Fruit fly (Drosophila melanogaster) whole organism, embryonic: Measurements from ENCODE around the gene CG13947.

Experiments
- Ada2b ChIP-seq: fragments of 200-800 bp; sonication (Bioruptor generic); IDR thresholded peaks from 2 replicates; pipeline ENCODE4 v1.3.6; 2022; ENCODE audit warnings: missing biosample characterization, missing genetic modification characterization
- CG10366 ChIP-seq: fragments of 200-800 bp; sonication (Bioruptor generic); IDR thresholded peaks from 2 replicates; pipeline ENCODE4 v1.3.6; 2022; ENCODE audit warnings: missing biosample characterization, missing genetic modification characterization
- CG10462 ChIP-seq: fragments of 200-800 bp; sonication (Bioruptor generic); optimal IDR thresholded peaks from 2 replicates; lab custom pipeline; 2016; ENCODE audit warnings: missing biosample characterization, missing genetic modification characterization
- CG11504 ChIP-seq: fragments of 200-800 bp; sonication (Bioruptor generic); optimal IDR thresholded peaks from 3 replicates; lab custom pipeline; 2019; ENCODE audit warnings: missing biosample characterization, mild to moderate bottlenecking, missing genetic modification characterization, moderate library complexity
- CG11723 ChIP-seq: fragments of 200-800 bp; sonication (Bioruptor generic); optimal IDR thresholded peaks from 2 replicates; lab custom pipeline; 2017; ENCODE audit warnings: missing biosample characterization, mild to moderate bottlenecking, missing genetic modification characterization
- CG13287 ChIP-seq: fragments of 200-800 bp; sonication (Bioruptor generic); IDR thresholded peaks from 2 replicates; pipeline ENCODE4 v1.3.6; 2022; ENCODE audit warnings: missing biosample characterization, missing genetic modification characterization; ENCODE audit not compliant: partially characterized antibody
- CG13624 ChIP-seq: fragments of 200-800 bp; sonication (Bioruptor generic); optimal IDR thresholded peaks from 2 replicates; lab custom pipeline; 2016; ENCODE audit warnings: missing biosample characterization, missing genetic modification characterization
- CG13894 ChIP-seq: fragments of 200-800 bp; sonication (Bioruptor generic); optimal IDR thresholded peaks from 3 replicates; lab custom pipeline; 2018; ENCODE audit warnings: missing biosample characterization, mild to moderate bottlenecking, missing genetic modification characterization, moderate library complexity
- CG15601 ChIP-seq: fragments of 200-800 bp; sonication (Bioruptor generic); optimal IDR thresholded peaks from 3 replicates; lab custom pipeline; 2019; ENCODE audit warnings: missing biosample characterization, mild to moderate bottlenecking, missing genetic modification characterization, moderate library complexity
- CG18599 ChIP-seq: fragments of 200-800 bp; sonication (Bioruptor generic); optimal IDR thresholded peaks from 3 replicates; lab custom pipeline; 2017; ENCODE audit warnings: missing biosample characterization, missing genetic modification characterization, mild to moderate bottlenecking, moderate library complexity, missing genetic modification reagents
- CG18619 ChIP-seq: fragments of 200-800 bp; sonication (Bioruptor generic); optimal IDR thresholded peaks from 3 replicates; lab custom pipeline; 2017; ENCODE audit warnings: missing biosample characterization, mild to moderate bottlenecking, missing genetic modification characterization
- CG2116 ChIP-seq: fragments of 200-800 bp; sonication (Bioruptor generic); optimal IDR thresholded peaks from 3 replicates; lab custom pipeline; 2018; ENCODE audit warnings: missing biosample characterization, mild to moderate bottlenecking, missing genetic modification characterization
- CG2678 ChIP-seq: fragments of 200-800 bp; sonication (Bioruptor generic); optimal IDR thresholded peaks from 3 replicates; lab custom pipeline; 2019; ENCODE audit warnings: missing biosample characterization, mild to moderate bottlenecking, missing genetic modification characterization, moderate library complexity
- CG2889 ChIP-seq: fragments of 200-800 bp; sonication (Bioruptor generic); IDR thresholded peaks from 3 replicates; pipeline ENCODE4 v1.3.6; 2022; ENCODE audit warnings: missing biosample characterization, missing genetic modification characterization
- CG31388 ChIP-seq: fragments of 200-800 bp; sonication (Bioruptor generic); optimal IDR thresholded peaks from 2 replicates; lab custom pipeline; 2016; ENCODE audit warnings: missing biosample characterization, missing genetic modification characterization
- CG32532 ChIP-seq: fragments of 200-800 bp; sonication (Bioruptor generic); IDR thresholded peaks from 2 replicates; pipeline ENCODE4 v1.3.6; 2022; ENCODE audit warnings: missing biosample characterization, missing genetic modification characterization
- CG6254 ChIP-seq: fragments of 200-800 bp; sonication (Bioruptor generic); optimal IDR thresholded peaks from 3 replicates; lab custom pipeline; 2017; ENCODE audit warnings: mild to moderate bottlenecking, missing biosample characterization, missing genetic modification reagents, missing genetic modification characterization
- CG6854 ChIP-seq: fragments of 200-800 bp; sonication (Bioruptor generic); optimal IDR thresholded peaks from 3 replicates; lab custom pipeline; 2017; ENCODE audit warnings: missing biosample characterization, mild to moderate bottlenecking, missing genetic modification characterization
- CG7745 ChIP-seq: fragments of 200-800 bp; sonication (Bioruptor generic); optimal IDR thresholded peaks from 2 replicates; lab custom pipeline; 2018; ENCODE audit warnings: missing biosample characterization, mild to moderate bottlenecking, missing genetic modification characterization, moderate library complexity
- CG7987 ChIP-seq: fragments of 200-800 bp; sonication (Bioruptor generic); optimal IDR thresholded peaks from 2 replicates; lab custom pipeline; 2018; ENCODE audit warnings: missing biosample characterization, mild to moderate bottlenecking, missing genetic modification characterization, moderate library complexity
- CG8359 ChIP-seq: fragments of 200-800 bp; sonication (Bioruptor generic); optimal IDR thresholded peaks from 2 replicates; lab custom pipeline; 2017; ENCODE audit warnings: missing biosample characterization, mild to moderate bottlenecking, missing genetic modification characterization, borderline replicate concordance
- CG8924 ChIP-seq: fragments of 200-800 bp; optimal IDR thresholded peaks from 3 replicates; lab custom pipeline; 2019; ENCODE audit warnings: missing biosample characterization, mild to moderate bottlenecking, missing genetic modification characterization, moderate library complexity
- CTCF ChIP-seq: fragments of 200-800 bp; sonication (Bioruptor generic); optimal IDR thresholded peaks from 2 replicates; lab custom pipeline; 2017; ENCODE audit warnings: missing biosample characterization, mild to moderate bottlenecking, missing genetic modification characterization, moderate library complexity
- Fer1 ChIP-seq: fragments of 200-800 bp; sonication (Bioruptor generic); optimal IDR thresholded peaks from 2 replicates; lab custom pipeline; 2017; ENCODE audit warnings: missing biosample characterization, mild to moderate bottlenecking, missing genetic modification characterization
- HLHmδ ChIP-seq: fragments of 200-800 bp; sonication (Bioruptor generic); optimal IDR thresholded peaks from 2 replicates; lab custom pipeline; 2018; ENCODE audit warnings: missing biosample characterization, mild to moderate bottlenecking, missing genetic modification characterization, moderate library complexity
- Hmr ChIP-seq: fragments of 200-800 bp; sonication (Bioruptor generic); optimal IDR thresholded peaks from 3 replicates; lab custom pipeline; 2017; ENCODE audit warnings: mild to moderate bottlenecking, missing biosample characterization, missing genetic modification reagents, missing genetic modification characterization
- Med ChIP-seq: fragments of 200-800 bp; sonication (Bioruptor generic); peaks from one replicate; lab custom pipeline; 2016; ENCODE audit warnings: missing biosample characterization, missing genetic modification characterization, mild to moderate bottlenecking, inconsistent platforms, moderate library complexity
- Meics ChIP-seq: fragments of 200-800 bp; sonication (Bioruptor generic); optimal IDR thresholded peaks from 2 replicates; lab custom pipeline; 2017; ENCODE audit warnings: missing biosample characterization, mild to moderate bottlenecking, missing genetic modification characterization
- Optix ChIP-seq: fragments of 200-800 bp; sonication (Bioruptor generic); IDR thresholded peaks from 3 replicates; pipeline ENCODE4 v1.3.6; 2022; ENCODE audit warnings: missing biosample characterization, missing genetic modification characterization
- Pdp1 ChIP-seq, 2 experiments: fragments of 200-800 bp; sonication (Bioruptor generic); optimal IDR thresholded peaks; 3 replicates each; lab custom pipeline; 2016; ENCODE audit warnings: missing biosample characterization in 2 of 2, missing genetic modification characterization in 2 of 2, mild to moderate bottlenecking in 1 of 2, moderate library complexity in 1 of 2
- Ravus ChIP-seq: fragments of 200-800 bp; sonication (Bioruptor generic); IDR thresholded peaks from 2 replicates; pipeline ENCODE4 v1.3.6; 2022; ENCODE audit warnings: missing biosample characterization, missing genetic modification characterization
- Rx ChIP-seq: fragments of 200-800 bp; sonication (Bioruptor generic); IDR thresholded peaks from 2 replicates; pipeline ENCODE4 v1.3.6; 2022; ENCODE audit warnings: missing biosample characterization, missing genetic modification characterization
- ara ChIP-seq: fragments of 200-800 bp; sonication (Bioruptor generic); IDR thresholded peaks from 2 replicates; pipeline ENCODE4 v1.3.6; 2022; ENCODE audit warnings: missing biosample characterization, missing genetic modification characterization
- az2 ChIP-seq: fragments of 200-800 bp; sonication (Bioruptor generic); optimal IDR thresholded peaks from 3 replicates; lab custom pipeline; 2016; ENCODE audit warnings: missing biosample characterization, missing genetic modification characterization
- chn ChIP-seq: fragments of 200-800 bp; sonication (Bioruptor generic); optimal IDR thresholded peaks from 2 replicates; lab custom pipeline; 2016; ENCODE audit warnings: missing biosample characterization, missing genetic modification characterization
- crp ChIP-seq, 2 experiments: fragments of 200-800 bp; sonication (Bioruptor generic); optimal IDR thresholded peaks; 2 replicates in 1 of 2; 3 replicates in 1 of 2; lab custom pipeline; 2017; ENCODE audit warnings: missing biosample characterization in 2 of 2, missing genetic modification characterization in 2 of 2, mild to moderate bottlenecking in 1 of 2, moderate library complexity in 1 of 2
- dmrt11E ChIP-seq: fragments of 200-800 bp; sonication (Bioruptor generic); optimal IDR thresholded peaks from 3 replicates; lab custom pipeline; 2018; ENCODE audit warnings: missing biosample characterization, mild to moderate bottlenecking, missing genetic modification characterization, moderate library complexity
- dmrt99B ChIP-seq: fragments of 200-800 bp; sonication (Bioruptor generic); optimal IDR thresholded peaks from 2 replicates; lab custom pipeline; 2018; ENCODE audit warnings: missing biosample characterization, mild to moderate bottlenecking, missing genetic modification characterization, moderate library complexity
- gem ChIP-seq: fragments of 200-800 bp; sonication (Bioruptor generic); optimal IDR thresholded peaks from 2 replicates; lab custom pipeline; 2019; ENCODE audit warnings: missing biosample characterization, mild to moderate bottlenecking, missing genetic modification characterization, moderate library complexity
- grau ChIP-seq: fragments of 200-800 bp; optimal IDR thresholded peaks from 3 replicates; lab custom pipeline; 2019; ENCODE audit warnings: missing biosample characterization, mild to moderate bottlenecking, missing genetic modification characterization, moderate library complexity
- kah ChIP-seq: fragments of 200-800 bp; sonication (Bioruptor generic); optimal IDR thresholded peaks from 2 replicates; lab custom pipeline; 2018; ENCODE audit warnings: missing biosample characterization, mild to moderate bottlenecking, missing genetic modification characterization
- kay ChIP-seq: fragments of 200-800 bp; sonication (Bioruptor generic); optimal IDR thresholded peaks from 2 replicates; lab custom pipeline; 2016; ENCODE audit warnings: missing biosample characterization, missing genetic modification characterization
- lab ChIP-seq: fragments of 200-800 bp; sonication (Bioruptor generic); optimal IDR thresholded peaks from 3 replicates; lab custom pipeline; 2017; ENCODE audit warnings: missing biosample characterization, missing genetic modification characterization, mild to moderate bottlenecking, moderate library complexity, missing genetic modification reagents
- prd ChIP-seq, 3 experiments: fragments of >200 bp in 2 of 3; fragments of 200-800 bp in 1 of 3; sonication (Bioruptor generic) in 1 of 3; optimal IDR thresholded peaks in 2 of 3; IDR thresholded peaks in 1 of 3; 2 replicates in 2 of 3; 3 replicates in 1 of 3; pipeline versions ENCODE4 v1.3.6 to Lab custom; 2017 to 2022; ENCODE audit warnings: missing biosample characterization in 1 of 3, missing genetic modification characterization in 1 of 3
- psq ChIP-seq: fragments of 200-800 bp; sonication (Bioruptor generic); optimal IDR thresholded peaks from 2 replicates; lab custom pipeline; 2017; ENCODE audit warnings: missing biosample characterization, missing genetic modification characterization
- pzg ChIP-seq: fragments of 200-800 bp; sonication (Bioruptor generic); optimal IDR thresholded peaks from 3 replicates; lab custom pipeline; 2018; ENCODE audit warnings: missing biosample characterization, mild to moderate bottlenecking, missing genetic modification characterization, moderate library complexity
- stwl ChIP-seq: fragments of 200-800 bp; sonication (Bioruptor generic); optimal IDR thresholded peaks from 3 replicates; lab custom pipeline; 2018; ENCODE audit warnings: missing biosample characterization, mild to moderate bottlenecking, missing genetic modification characterization, moderate library complexity
- twi ChIP-seq: fragments of 200-800 bp; optimal IDR thresholded peaks from 2 replicates; lab custom pipeline; 2019; ENCODE audit warnings: missing biosample characterization, mild to moderate bottlenecking, missing genetic modification characterization, moderate library complexity
- vfl ChIP-seq: fragments of 200-800 bp; sonication (Bioruptor generic); optimal IDR thresholded peaks from 2 replicates; lab custom pipeline; 2016; ENCODE audit warnings: missing biosample characterization, missing genetic modification characterization

CG13947 gene

DNA sequence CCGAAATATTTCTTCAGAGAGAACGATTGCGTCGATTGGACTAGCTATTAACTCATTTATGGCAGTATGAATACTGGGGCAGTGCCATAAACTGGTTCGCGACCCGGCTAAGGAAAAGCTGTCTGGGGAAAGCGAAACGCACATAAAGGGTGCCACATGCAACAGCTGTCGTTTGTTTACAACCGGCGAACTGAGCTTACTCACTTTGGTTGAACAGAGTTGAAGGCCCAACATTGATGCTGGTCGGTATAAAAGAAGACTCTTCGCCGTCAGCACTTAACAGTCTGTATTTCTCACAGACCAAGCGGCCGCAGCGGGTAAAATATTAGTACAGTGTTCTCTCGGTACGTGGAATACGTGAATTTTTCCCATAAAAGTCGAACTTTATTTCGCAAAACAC is 33.2 kb upstream of the CG13947 start (continued):
- TF ChIP-seq CG18599 (GFP tag; lab: Kevin White, UChicago) (peak; percentile 22), CG8924 (tag; lab: Kevin White, UChicago) (no peak), twi (tag; lab: Kevin White, UChicago) (no peak), Hmr (GFP tag; lab: Kevin White, UChicago) (peak; percentile 47), chn (GFP tag; lab: Kevin White, UChicago) (no peak), CG11504 (tag; lab: Kevin White, UChicago) (peak; percentile 19), ara (0 out of 2 replicates have a peak, but pooled peaks have one; percentile 53), lab (GFP tag; lab: Kevin White, UChicago) (peak; percentile 40), CG13624 (GFP tag; lab: Kevin White, UChicago) (no peak), psq (GFP tag; lab: Kevin White, UChicago) (no peak), gem (peak; percentile 31), dmrt99B (tag; lab: Kevin White, UChicago) (peak; percentile 27), CG8359 (no peak), pzg (GFP tag; lab: Kevin White, UChicago) (peak; percentile 6), crp (GFP tag; optimal IDR thresholded peaks at IDR 0.05; lab: Kevin White, UChicago) (peak in 1 of 2 experiments; percentile 52), prd (optimal IDR thresholded peaks at IDR 0.05; lab: Kevin White, UChicago) (no peak), prd (GFP tag; IDR thresholded peaks at IDR 0.05; lab: Robert Waterston, UW) (0 out of 3 replicates have a peak, but pooled peaks have one; percentile 22), CG10462 (no peak), CG11723 (no peak), CG2678 (tag; lab: Kevin White, UChicago) (peak; percentile 23), vfl (GFP tag; lab: Kevin White, UChicago) (no peak), Ada2b (GFP tag; lab: Robert Waterston, UW) (peak; percentile 29; the same call in 1 of the 2 replicates), CG15601 (tag; lab: Kevin White, UChicago) (peak; percentile 100), az2 (GFP tag; lab: Kevin White, UChicago) (peak; percentile 24), CTCF (GFP tag; lab: Kevin White, UChicago) (peak; percentile 67), CG13894 (no peak), CG6854 (no peak), CG32532 (peak; percentile 30; the same call in 1 of the 2 replicates), Rx (no peak), CG6254 (GFP tag; lab: Kevin White, UChicago) (peak; percentile 98), Meics (peak; percentile 18), CG13287 (GFP tag; lab: Robert Waterston, UW) (0 out of 2 replicates have a peak, but pooled peaks have one; percentile 13), CG31388 (GFP tag; lab: Kevin White, UChicago) (no peak), Pdp1 (GFP tag; optimal IDR thresholded peaks at IDR 0.05; lab: Kevin White, UChicago) (no peak), Optix (GFP tag; lab: Robert Waterston, UW) (0 out of 3 replicates have a peak, but pooled peaks have one; percentile 24), CG7745 (tag; lab: Kevin White, UChicago) (no peak), grau (peak; percentile 60), dmrt11E (tag; lab: Kevin White, UChicago) (no peak), Ravus (GFP tag; lab: Robert Waterston, UW) (no peak), CG10366 (peak; percentile 40), CG18619 (GFP tag; lab: Kevin White, UChicago) (no peak), HLHmδ (no peak), Med (GFP tag; lab: Kevin White, UChicago) (peak; percentile 85), kay (no peak), CG7987 (GFP tag; lab: Kevin White, UChicago) (no peak), Fer1 (GFP tag; lab: Kevin White, UChicago) (peak; percentile 59), stwl (tag; lab: Kevin White, UChicago) (peak; percentile 15), kah (no peak), CG2889 (GFP tag; lab: Robert Waterston, UW) (no peak), CG2116 (GFP tag; lab: Kevin White, UChicago) (no peak)
